Worm (Caenorhabditis elegans) whole organism, young adult: ENCODE data around the gene aakg-5.

Experiments used
- ZK185.1 ChIP-seq: sonication (generic microtip); optimal IDR thresholded peaks from 2 replicates; lab custom pipeline; 2016; ENCODE audit warnings: mild to moderate bottlenecking, missing genetic modification characterization, missing compliant biosample characterization; ENCODE audit not compliant: poor library complexity, severe bottlenecking
- lin-40 ChIP-seq: sonication (generic microtip); optimal IDR thresholded peaks from 2 replicates; lab custom pipeline; 2016; ENCODE audit warnings: missing genetic modification characterization, mild to moderate bottlenecking, missing compliant biosample characterization, missing genotype, missing genetic modification reagents
- snpc-3.4 ChIP-seq: sonication (generic microtip); optimal IDR thresholded peaks from 2 replicates; lab custom pipeline; 2017; ENCODE audit warnings: missing genetic modification characterization, mild to moderate bottlenecking, missing compliant biosample characterization, antibody characterized with exemption, moderate library complexity, missing genotype, missing genetic modification reagents
- tbx-9 ChIP-seq: sonication (generic microtip); optimal IDR thresholded peaks from 2 replicates; lab custom pipeline; 2016; ENCODE audit warnings: borderline replicate concordance, missing genetic modification characterization, inconsistent platforms, missing compliant biosample characterization

DNA sequence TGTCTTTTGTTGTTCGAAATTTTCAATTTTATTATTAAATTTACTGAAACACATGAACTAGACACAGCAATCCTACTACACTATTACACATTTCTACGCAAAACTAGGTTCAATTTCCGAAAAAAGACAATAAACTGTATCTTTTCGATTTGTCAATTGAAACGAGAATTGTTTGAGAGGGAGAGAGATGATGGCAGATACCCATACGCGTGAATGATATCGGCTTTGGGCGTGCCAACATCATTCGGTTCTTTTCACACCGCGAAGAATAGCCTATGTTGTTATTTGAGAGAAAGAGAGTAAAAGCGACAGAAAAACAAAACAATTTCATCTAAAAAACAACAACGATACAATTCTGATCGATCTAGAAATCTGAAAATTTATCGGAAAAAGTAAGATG, 36.8 kb upstream of the aakg-5 start:
- no peak for TF ChIP-seq lin-40
- TF ChIP-seq tbx-9 (tag; lab: Kevin White, UChicago): no peak
- no peak for TF ChIP-seq ZK185.1 (tag; lab: Kevin White, UChicago)
- no peak for TF ChIP-seq snpc-3.4 (tag; lab: Kevin White, UChicago)
